Worm (Caenorhabditis elegans) whole organism, early embryonic: Measurements from ENCODE around the gene C33D9.8.

Experiments used
- ceh-13 ChIP-seq: fragments of 200-800 bp; sonication (Bioruptor generic); optimal IDR thresholded peaks from 2 replicates; lab custom pipeline; 2018; ENCODE audit warnings: mild to moderate bottlenecking, missing genetic modification characterization, missing compliant biosample characterization
- flt-1 ChIP-seq: fragments of 200-800 bp; sonication (Bioruptor generic); IDR thresholded peaks from 2 replicates; pipeline ENCODE4 v1.3.6; 2022; ENCODE audit warnings: missing genetic modification characterization, missing compliant biosample characterization
- hnd-1 ChIP-seq: sonication (generic microtip); optimal IDR thresholded peaks from 2 replicates; lab custom pipeline; 2016; ENCODE audit warnings: missing genetic modification characterization, missing compliant biosample characterization

- no peak for TF ChIP-seq hnd-1
- TF ChIP-seq ceh-13 (GFP tag; lab: Kevin White, UChicago) = no peak
- TF ChIP-seq flt-1 (GFP tag; lab: Robert Waterston, UW) = no peak
These were observed 48.8 kb downstream of the C33D9.8 start, which contains the start of gene F21D5.4 for ce11 chrIV:8737787-8738186.
